Comparison of ENCODE assay signal across 1 fruit fly cellular context in the genomic region with DNA sequence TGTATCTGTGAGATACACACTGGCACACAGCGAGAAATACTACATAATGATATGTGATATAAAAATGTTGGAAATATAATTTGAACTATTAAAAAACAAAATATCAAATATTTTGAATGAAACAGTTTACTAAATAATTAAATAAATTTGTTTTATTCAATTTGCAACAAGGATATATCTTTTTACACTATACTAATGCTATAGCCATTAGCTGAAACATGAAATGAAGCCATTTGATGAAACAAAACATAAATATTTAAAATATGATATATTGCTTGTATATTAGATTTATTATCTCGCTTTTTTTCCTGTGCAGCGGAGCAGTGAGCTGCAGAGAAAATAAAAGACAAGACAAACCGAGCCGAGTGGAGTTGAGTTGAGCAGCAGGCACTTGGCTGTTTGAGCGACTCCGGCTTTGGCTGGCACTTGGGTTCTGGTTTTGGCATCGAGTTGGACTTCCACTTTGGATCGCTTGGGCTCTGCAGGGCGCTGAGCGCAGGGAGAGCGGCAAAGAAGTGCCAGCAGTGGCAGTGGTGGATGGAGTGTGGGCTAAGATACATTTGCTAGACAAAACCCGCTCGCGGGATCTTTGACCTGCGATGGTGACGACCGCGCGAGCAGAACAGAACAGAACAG.
A peak's percentile ranks its signal among the peaks of the same experiment; 100 is the strongest.
TF ChIP-seq lines count a peak whose summit lies in the region.

No protein-coding gene starts in this region.

TF ChIP-seq in whole organism, embryonic, 481 proteins besides CTCF, POLR2A, EP300 and RAD21 (continued from another document and continues in another):
- TF ChIP-seq CG7963 (GFP tag; IDR thresholded peaks at IDR 0.05; lab: Robert Waterston, UW; ENCODE audit: partially characterized antibody) (no peak), PHDP (tag; optimal IDR thresholded peaks at IDR 0.05; lab: Kevin White, UChicago) (no peak), CG12155 (GFP tag; optimal IDR thresholded peaks at IDR 0.05; lab: Kevin White, UChicago) (peak; percentile 53), CG6791 (GFP tag; IDR thresholded peaks at IDR 0.05; lab: Robert Waterston, UW; ENCODE audit: partially characterized antibody) (no peak), Rx (GFP tag; IDR thresholded peaks at IDR 0.05; lab: Robert Waterston, UW) (no peak), prd (optimal IDR thresholded peaks at IDR 0.05; lab: Kevin White, UChicago) (no peak), prd (GFP tag; IDR thresholded peaks at IDR 0.05; lab: Robert Waterston, UW) (peak; percentile 85), Chrac-16 (GFP tag; optimal IDR thresholded peaks at IDR 0.05; lab: Kevin White, UChicago) (peak; percentile 49), zen (tag; optimal IDR thresholded peaks at IDR 0.05; lab: Kevin White, UChicago) (peak; percentile 63), lilli (GFP tag; optimal IDR thresholded peaks at IDR 0.05; lab: Kevin White, UChicago) (peak; percentile 17), CG11695 (GFP tag; IDR thresholded peaks at IDR 0.05; lab: Robert Waterston, UW) (peak; percentile 85), ase (GFP tag; IDR thresholded peaks at IDR 0.05; lab: Robert Waterston, UW) (0 out of 3 replicates have a peak, but pooled peaks have one; percentile 44), inv (GFP tag; IDR thresholded peaks at IDR 0.05; lab: Robert Waterston, UW; ENCODE audit: partially characterized antibody) (no peak), Aef1 (GFP tag; IDR thresholded peaks at IDR 0.05; lab: Robert Waterston, UW) (peak; percentile 35; the same call in 1 of the 3 replicates), CG2712 (tag; optimal IDR thresholded peaks at IDR 0.05; lab: Kevin White, UChicago) (peak; percentile 95), dan (GFP tag; IDR thresholded peaks at IDR 0.05; lab: Robert Waterston, UW) (no peak), CG13894 (tag; optimal IDR thresholded peaks at IDR 0.05; lab: Kevin White, UChicago) (no peak), sim (GFP tag; IDR thresholded peaks at IDR 0.05; lab: Robert Waterston, UW) (no peak), CG6854 (GFP tag; optimal IDR thresholded peaks at IDR 0.05; lab: Kevin White, UChicago) (peak; percentile 62), wdn (GFP tag; IDR thresholded peaks at IDR 0.05; lab: Robert Waterston, UW) (no peak), CG34422 (GFP tag; IDR thresholded peaks at IDR 0.05; lab: Robert Waterston, UW) (peak; percentile 55; the same call in 1 of the 3 replicates), Bgb (GFP tag; IDR thresholded peaks at IDR 0.05; lab: Robert Waterston, UW; ENCODE audit: partially characterized antibody) (no peak), Asciz (GFP tag; optimal IDR thresholded peaks at IDR 0.05; lab: Kevin White, UChicago) (peak; percentile 80), CG31365 (tag; optimal IDR thresholded peaks at IDR 0.05; lab: Kevin White, UChicago) (no peak), Abd-B (GFP tag; optimal IDR thresholded peaks at IDR 0.05; lab: Kevin White, UChicago) (peak; percentile 83), sna (GFP tag; IDR thresholded peaks at IDR 0.05; lab: Robert Waterston, UW; ENCODE audit: partially characterized antibody) (no peak), chinmo (GFP tag; IDR thresholded peaks at IDR 0.05; lab: Robert Waterston, UW; ENCODE audit: partially characterized antibody) (peak; percentile 56; the same call in 1 of the 4 replicates), usp (GFP tag; optimal IDR thresholded peaks at IDR 0.05; lab: Kevin White, UChicago) (no peak), CG12236 (GFP tag; optimal IDR thresholded peaks at IDR 0.05; lab: Kevin White, UChicago) (no peak), crol (GFP tag; IDR thresholded peaks at IDR 0.05; lab: Robert Waterston, UW) (peak; percentile 66), CG14667 (GFP tag; IDR thresholded peaks at IDR 0.05; lab: Robert Waterston, UW) (peak; percentile 49; the same call in 1 of the 2 replicates), CG2889 (GFP tag; IDR thresholded peaks at IDR 0.05; lab: Robert Waterston, UW) (peak; percentile 40; the same call in 1 of the 3 replicates), zfh1 (GFP tag; IDR thresholded peaks at IDR 0.05; lab: Robert Waterston, UW) (peak; percentile 66; the same call in 2 of the 3 replicates), CG42726 (GFP tag; IDR thresholded peaks at IDR 0.05; lab: Robert Waterston, UW; ENCODE audit: partially characterized antibody) (no peak), Xbp1 (GFP tag; optimal IDR thresholded peaks at IDR 0.05; lab: Kevin White, UChicago) (peak; percentile 43), gsb (GFP tag; IDR thresholded peaks at IDR 0.05; lab: Robert Waterston, UW) (no peak), CG8388 (GFP tag; optimal IDR thresholded peaks at IDR 0.05; lab: Kevin White, UChicago) (peak; percentile 84), wek (GFP tag; optimal IDR thresholded peaks at IDR 0.05; lab: Kevin White, UChicago) (no peak), Fer1 (GFP tag; optimal IDR thresholded peaks at IDR 0.05; lab: Kevin White, UChicago) (no peak), MTF-1 (GFP tag; optimal IDR thresholded peaks at IDR 0.05; lab: Kevin White, UChicago; ENCODE audit: borderline replicate concordance) (peak; percentile 40), CG17612 (GFP tag; IDR thresholded peaks at IDR 0.05; lab: Robert Waterston, UW) (no peak), bigmax (GFP tag; optimal IDR thresholded peaks at IDR 0.05; lab: Kevin White, UChicago) (no peak), CG14050 (GFP tag; IDR thresholded peaks at IDR 0.05; lab: Robert Waterston, UW) (no peak), sug (tag; optimal IDR thresholded peaks at IDR 0.05; lab: Kevin White, UChicago) (no peak), slbo (GFP tag; IDR thresholded peaks at IDR 0.05; lab: Robert Waterston, UW) (peak; percentile 73), ttk (GFP tag; IDR thresholded peaks at IDR 0.05; lab: Robert Waterston, UW) (peak; percentile 55), Hr3 (GFP tag; optimal IDR thresholded peaks at IDR 0.05; lab: Kevin White, UChicago) (peak; percentile 72), NFAT (GFP tag; IDR thresholded peaks at IDR 0.05; lab: Robert Waterston, UW) (no peak), luna (GFP tag; optimal IDR thresholded peaks at IDR 0.05; lab: Kevin White, UChicago) (no peak), Myb (GFP tag; optimal IDR thresholded peaks at IDR 0.05; lab: Kevin White, UChicago) (no peak), fru (optimal IDR thresholded peaks at IDR 0.05; lab: Kevin White, UChicago) (no peak), twi (tag; optimal IDR thresholded peaks at IDR 0.05; lab: Kevin White, UChicago) (no peak), da (GFP tag; optimal IDR thresholded peaks at IDR 0.05; lab: Kevin White, UChicago) (no peak), CG14441 (GFP tag; IDR thresholded peaks at IDR 0.05; lab: Robert Waterston, UW) (peak; percentile 62), CG1529 (GFP tag; optimal IDR thresholded peaks at IDR 0.05; lab: Kevin White, UChicago) (peak; percentile 55), so (GFP tag; IDR thresholded peaks at IDR 0.05; lab: Robert Waterston, UW) (peak; percentile 60; the same call in 2 of the 3 replicates), CG3163 (GFP tag; optimal IDR thresholded peaks at IDR 0.05; lab: Kevin White, UChicago) (no peak), CG17328 (GFP tag; IDR thresholded peaks at IDR 0.05; lab: Robert Waterston, UW) (peak; percentile 65), CG7839 (tag; optimal IDR thresholded peaks at IDR 0.05; lab: Kevin White, UChicago) (peak; percentile 92), ato (GFP tag; IDR thresholded peaks at IDR 0.05; lab: Robert Waterston, UW; ENCODE audit: partially characterized antibody) (0 out of 2 replicates have a peak, but pooled peaks have one; percentile 13), Lhr (GFP tag; optimal IDR thresholded peaks at IDR 0.05; lab: Kevin White, UChicago) (peak; percentile 32), p53 (GFP tag; optimal IDR thresholded peaks at IDR 0.05; lab: Kevin White, UChicago) (no peak), MESR4 (GFP tag; optimal IDR thresholded peaks at IDR 0.05; lab: Kevin White, UChicago) (no peak), CG15479 (GFP tag; optimal IDR thresholded peaks at IDR 0.05; lab: Kevin White, UChicago) (no peak), vfl (GFP tag; optimal IDR thresholded peaks at IDR 0.05; lab: Kevin White, UChicago) (no peak), CG10431 (GFP tag; optimal IDR thresholded peaks at IDR 0.05; lab: Kevin White, UChicago) (peak; percentile 45), HLH54F (GFP tag; optimal IDR thresholded peaks at IDR 0.05; lab: Kevin White, UChicago) (no peak), Blimp-1 (GFP tag; optimal IDR thresholded peaks at IDR 0.05; lab: Kevin White, UChicago) (peak; percentile 87), onecut (GFP tag; IDR thresholded peaks at IDR 0.05; lab: Robert Waterston, UW) (peak; percentile 44), CG15011 (GFP tag; optimal IDR thresholded peaks at IDR 0.05; lab: Kevin White, UChicago) (peak; percentile 75), gem (tag; optimal IDR thresholded peaks at IDR 0.05; lab: Kevin White, UChicago) (peak; percentile 94), sqz (GFP tag; optimal IDR thresholded peaks at IDR 0.05; lab: Kevin White, UChicago) (peak; percentile 80), CG6689 (GFP tag; IDR thresholded peaks at IDR 0.05; lab: Robert Waterston, UW) (peak; percentile 86), sd (tag; optimal IDR thresholded peaks at IDR 0.05; lab: Kevin White, UChicago) (peak; percentile 36), kni (GFP tag; optimal IDR thresholded peaks at IDR 0.05; lab: Kevin White, UChicago) (peak; percentile 22), ham (GFP tag; IDR thresholded peaks at IDR 0.05; lab: Robert Waterston, UW) (no peak), sens (GFP tag; lab: Kevin White, UChicago) (peak; percentile 59), CG1792 (GFP tag; optimal IDR thresholded peaks at IDR 0.05; lab: Kevin White, UChicago) (no peak), Six4 (GFP tag; optimal IDR thresholded peaks at IDR 0.05; lab: Kevin White, UChicago) (peak; percentile 71), CG9797 (GFP tag; optimal IDR thresholded peaks at IDR 0.05; lab: Kevin White, UChicago) (no peak), CG2120 (GFP tag; optimal IDR thresholded peaks at IDR 0.05; lab: Kevin White, UChicago) (peak; percentile 18), CG30020 (tag; optimal IDR thresholded peaks at IDR 0.05; lab: Kevin White, UChicago) (peak; percentile 73), corto (GFP tag; optimal IDR thresholded peaks at IDR 0.05; lab: Kevin White, UChicago) (peak; percentile 37), CG4282 (GFP tag; optimal IDR thresholded peaks at IDR 0.05; lab: Kevin White, UChicago) (no peak), h (optimal IDR thresholded peaks at IDR 0.05; lab: Kevin White, UChicago) (no peak), gro (GFP tag; optimal IDR thresholded peaks at IDR 0.05; lab: Kevin White, UChicago) (no peak), danr (GFP tag; IDR thresholded peaks at IDR 0.05; lab: Robert Waterston, UW) (no peak; the same call in 1 of the 2 replicates), nerfin-2 (GFP tag; IDR thresholded peaks at IDR 0.05; lab: Robert Waterston, UW; ENCODE audit: partially characterized antibody) (no peak), HLHmδ (GFP tag; optimal IDR thresholded peaks at IDR 0.05; lab: Kevin White, UChicago) (no peak), BtbVII (GFP tag; optimal IDR thresholded peaks at IDR 0.05; lab: Kevin White, UChicago) (peak; percentile 70), CG9727 (GFP tag; optimal IDR thresholded peaks at IDR 0.05; lab: Kevin White, UChicago) (peak; percentile 93), ro (GFP tag; IDR thresholded peaks at IDR 0.05; lab: Robert Waterston, UW) (no peak; the same call in 1 of the 2 replicates), Spps (tag; optimal IDR thresholded peaks at IDR 0.05; lab: Kevin White, UChicago) (peak; percentile 75), chm (GFP tag; IDR thresholded peaks at IDR 0.05; lab: Robert Waterston, UW) (peak; percentile 55; the same call in 1 of the 2 replicates), CG32532 (GFP tag; IDR thresholded peaks at IDR 0.05; lab: Robert Waterston, UW) (peak; percentile 62; the same call in 1 of the 2 replicates), vnd (GFP tag; IDR thresholded peaks at IDR 0.05; lab: Robert Waterston, UW; ENCODE audit: partially characterized antibody) (no peak), zf30C (GFP tag; optimal IDR thresholded peaks at IDR 0.05; lab: Kevin White, UChicago) (peak; percentile 85), CG9876 (GFP tag; optimal IDR thresholded peaks at IDR 0.05; lab: Kevin White, UChicago) (no peak), seq (GFP tag; IDR thresholded peaks at IDR 0.05; lab: Robert Waterston, UW) (0 out of 2 replicates have a peak, but pooled peaks have one; percentile 45), tap (tag; optimal IDR thresholded peaks at IDR 0.05; lab: Kevin White, UChicago) (peak; percentile 81), Lpt (GFP tag; optimal IDR thresholded peaks at IDR 0.05; lab: Kevin White, UChicago) (no peak), H15 (GFP tag; IDR thresholded peaks at IDR 0.05; lab: Robert Waterston, UW) (peak; percentile 28; the same call in 1 of the 3 replicates), abd-A (tag; optimal IDR thresholded peaks at IDR 0.05; lab: Kevin White, UChicago) (no peak), insv (GFP tag; optimal IDR thresholded peaks at IDR 0.05; lab: Kevin White, UChicago) (peak in 1 of 2 experiments; percentile 14), pum (GFP tag; optimal IDR thresholded peaks at IDR 0.05; lab: Kevin White, UChicago) (no peak), H2.0 (GFP tag; IDR thresholded peaks at IDR 0.05; lab: Robert Waterston, UW) (peak; percentile 24; the same call in 1 of the 2 replicates), CG10209 (GFP tag; optimal IDR thresholded peaks at IDR 0.05; lab: Kevin White, UChicago) (peak; percentile 78), Scr (GFP tag; IDR thresholded peaks at IDR 0.05; lab: Robert Waterston, UW; ENCODE audit: partially characterized antibody) (no peak), CG4404 (GFP tag; IDR thresholded peaks at IDR 0.05; lab: Robert Waterston, UW) (peak; percentile 71), CG17359 (tag; optimal IDR thresholded peaks at IDR 0.05; lab: Kevin White, UChicago) (peak; percentile 85), CG11696 (GFP tag; IDR thresholded peaks at IDR 0.05; lab: Robert Waterston, UW) (peak; percentile 57), ind (GFP tag; optimal IDR thresholded peaks at IDR 0.05; lab: Kevin White, UChicago) (peak; percentile 74), CG18262 (tag; optimal IDR thresholded peaks at IDR 0.05; lab: Kevin White, UChicago) (peak; percentile 97), B-H2 (GFP tag; optimal IDR thresholded peaks at IDR 0.05; lab: Kevin White, UChicago) (no peak), CG7987 (GFP tag; optimal IDR thresholded peaks at IDR 0.05; lab: Kevin White, UChicago) (peak; percentile 36), cad (GFP tag; optimal IDR thresholded peaks at IDR 0.05; lab: Kevin White, UChicago) (no peak), CG11504 (tag; optimal IDR thresholded peaks at IDR 0.05; lab: Kevin White, UChicago) (peak; percentile 90), emc (GFP tag; optimal IDR thresholded peaks at IDR 0.05; lab: Kevin White, UChicago) (no peak), jumu (GFP tag; optimal IDR thresholded peaks at IDR 0.05; lab: Kevin White, UChicago) (no peak), lola (GFP tag; optimal IDR thresholded peaks at IDR 0.05; lab: Kevin White, UChicago) (peak in 1 of 3 experiments; percentile 92), Opbp (GFP tag; IDR thresholded peaks at IDR 0.05; lab: Robert Waterston, UW; ENCODE audit: partially characterized antibody) (no peak), pzg (GFP tag; optimal IDR thresholded peaks at IDR 0.05; lab: Kevin White, UChicago) (no peak)
